Fruit fly (Drosophila melanogaster) Kc167 (cell line): Measurements from ENCODE around the gene ft.

Source experiments
- Myc ChIP-seq: fragments of >200 bp; optimal IDR thresholded peaks from 2 replicates; lab custom pipeline; 2017; ENCODE audit warnings: missing external identifiers
- Sin3A ChIP-seq: fragments of >200 bp; optimal IDR thresholded peaks from 2 replicates; lab custom pipeline; 2018; ENCODE audit warnings: missing external identifiers
- h ChIP-seq: fragments of >200 bp; optimal IDR thresholded peaks from 3 replicates; lab custom pipeline; 2018; ENCODE audit warnings: missing external identifiers
- insv ChIP-seq: fragments of >200 bp; optimal IDR thresholded peaks from 3 replicates; lab custom pipeline; 2018; ENCODE audit warnings: missing external identifiers
- psq ChIP-seq: fragments of >200 bp; optimal IDR thresholded peaks from 2 replicates; lab custom pipeline; 2017; ENCODE audit warnings: missing external identifiers
- ttk ChIP-seq: sonication (Bioruptor generic); optimal IDR thresholded peaks from 2 replicates; lab custom pipeline; 2017; ENCODE audit warnings: missing external identifiers

dm6 chr2L:4211335-4211753 is 10.3 kb downstream of the ft start:
- TF ChIP-seq h (lab: Kevin White, UChicago): no peak
- TF ChIP-seq Sin3A (lab: Kevin White, UChicago): no peak
- TF ChIP-seq Myc: no peak
- TF ChIP-seq psq (lab: Kevin White, UChicago): no peak
- no peak for TF ChIP-seq insv (lab: Kevin White, UChicago)
- no peak for TF ChIP-seq ttk
